Worm (Caenorhabditis elegans): ENCODE data around the gene ugt-36.

ce11 chrV:7153046-7153445 lies 13.8 kb upstream of the ugt-36 start, which contains the start of gene fat-7:
- TF ChIP-seq nhr-237 (tag; optimal IDR thresholded peaks at IDR 0.05) (no peak), rbr-2 (tag; optimal IDR thresholded peaks at IDR 0.05) (no peak), nhr-28 (tag; optimal IDR thresholded peaks at IDR 0.05) (no peak), php-3 (GFP tag; IDR thresholded peaks at IDR 0.05) (no peak), nhr-77 (tag; optimal IDR thresholded peaks at IDR 0.05) (no peak), lin-15B (tag; optimal IDR thresholded peaks at IDR 0.05) (no peak), hlh-11 (tag; optimal IDR thresholded peaks at IDR 0.05) (no peak), pha-4 (GFP tag; IDR thresholded peaks at IDR 0.05) (no peak), pha-4 (tag; optimal IDR thresholded peaks at IDR 0.05) (no peak), mep-1 (tag; optimal IDR thresholded peaks at IDR 0.05) (no peak)

All from whole organism, L4 larva.